Fruit fly (Drosophila melanogaster) whole organism, adult: ENCODE results near the gene ScsbetaG.
A peak's percentile ranks its signal among the peaks of the same experiment; 100 is the strongest.

Experiments
- CG12768 ChIP-seq: fragments of 200-800 bp; sonication (Bioruptor generic); optimal IDR thresholded peaks from 2 replicates; lab custom pipeline; 2017; ENCODE audit warnings: missing biosample characterization, missing genetic modification characterization, mild to moderate bottlenecking, moderate library complexity, missing genetic modification reagents
- CG7045 ChIP-seq: fragments of 200-800 bp; sonication (Bioruptor generic); optimal IDR thresholded peaks from 2 replicates; lab custom pipeline; 2017; ENCODE audit warnings: missing biosample characterization, mild to moderate bottlenecking, missing genetic modification characterization
- Crg-1 ChIP-seq: fragments of 200-800 bp; sonication (Bioruptor generic); optimal IDR thresholded peaks from 2 replicates; lab custom pipeline; 2016; ENCODE audit warnings: missing biosample characterization, missing genetic modification characterization
- Hr96 ChIP-seq: fragments of 200-800 bp; sonication (Bioruptor generic); optimal IDR thresholded peaks from 2 replicates; lab custom pipeline; 2016; ENCODE audit warnings: missing biosample characterization, missing genetic modification characterization
- cic ChIP-seq: fragments of 200-800 bp; sonication (Bioruptor generic); optimal IDR thresholded peaks from 2 replicates; lab custom pipeline; 2017; ENCODE audit warnings: missing biosample characterization, mild to moderate bottlenecking, missing genetic modification characterization, moderate library complexity
- kay ChIP-seq: fragments of 200-800 bp; sonication (Bioruptor generic); peaks from one replicate; lab custom pipeline; 2016; ENCODE audit warnings: missing biosample characterization, missing genetic modification characterization, borderline replicate concordance
- tj ChIP-seq: fragments of 200-800 bp; sonication (Bioruptor generic); optimal IDR thresholded peaks from 3 replicates; lab custom pipeline; 2017; ENCODE audit warnings: missing biosample characterization, mild to moderate bottlenecking, missing genetic modification characterization, moderate library complexity
- toe ChIP-seq: fragments of 200-800 bp; sonication (Bioruptor generic); optimal IDR thresholded peaks from 2 replicates; lab custom pipeline; 2016; ENCODE audit warnings: missing biosample characterization, missing genetic modification characterization

dm6 chr3L:5610582-5610981 is 47.1 kb upstream of the ScsbetaG start:
- TF ChIP-seq Hr96 (GFP tag; lab: Kevin White, UChicago) (no peak), CG12768 (GFP tag; lab: Kevin White, UChicago) (peak; percentile 47), CG7045 (GFP tag; lab: Kevin White, UChicago) (no peak), Crg-1 (GFP tag; lab: Kevin White, UChicago) (no peak), tj (GFP tag; lab: Kevin White, UChicago) (peak; percentile 28), toe (GFP tag; lab: Kevin White, UChicago) (no peak), kay (GFP tag; lab: Kevin White, UChicago) (no peak), cic (GFP tag; lab: Kevin White, UChicago) (peak; percentile 71)
